Worm (Caenorhabditis elegans) whole organism, L4 larva: ENCODE data around the gene slmp-1.

Experiments used
- F10B5.3 ChIP-seq: sonication (generic microtip); optimal IDR thresholded peaks from 2 replicates; lab custom pipeline; 2016; ENCODE audit warnings: mild to moderate bottlenecking, missing genetic modification characterization, missing compliant biosample characterization
- ZK546.5 ChIP-seq, 2 experiments: sonication (generic microtip); optimal IDR thresholded peaks; 2 replicates each; lab custom pipeline; 2017; ENCODE audit warnings: missing biosample characterization in 2 of 2, missing genetic modification characterization in 2 of 2
- arid-1 ChIP-seq: fragments of 200-800 bp; sonication (Bioruptor generic); conservative IDR thresholded peaks from 2 replicates; pipeline ENCODE4 v1.3.6; 2022; ENCODE audit warnings: missing genetic modification reagents, missing genetic modification characterization, missing compliant biosample characterization
- lin-13 ChIP-seq: fragments of 150-350 bp; optimal IDR thresholded peaks from 2 replicates; lab custom pipeline; 2014; ENCODE audit warnings: missing biosample characterization, missing genetic modification reagents, missing genetic modification characterization
- nhr-10 ChIP-seq: fragments of 150-350 bp; optimal IDR thresholded peaks from 2 replicates; lab custom pipeline; 2014; ENCODE audit warnings: missing biosample characterization, missing genetic modification characterization
- unc-62 ChIP-seq, 3 experiments: fragments of 150-350 bp in 1 of 3; sonication (generic microtip); optimal IDR thresholded peaks in 2 of 3; peaks in 1 of 3; 1 replicate in 1 of 3; 2 replicates in 2 of 3; lab custom pipeline; 2014 to 2017; ENCODE audit warnings: missing biosample characterization in 3 of 3, missing genetic modification characterization in 3 of 3, missing genetic modification reagents in 3 of 3, missing genotype in 1 of 3

DNA sequence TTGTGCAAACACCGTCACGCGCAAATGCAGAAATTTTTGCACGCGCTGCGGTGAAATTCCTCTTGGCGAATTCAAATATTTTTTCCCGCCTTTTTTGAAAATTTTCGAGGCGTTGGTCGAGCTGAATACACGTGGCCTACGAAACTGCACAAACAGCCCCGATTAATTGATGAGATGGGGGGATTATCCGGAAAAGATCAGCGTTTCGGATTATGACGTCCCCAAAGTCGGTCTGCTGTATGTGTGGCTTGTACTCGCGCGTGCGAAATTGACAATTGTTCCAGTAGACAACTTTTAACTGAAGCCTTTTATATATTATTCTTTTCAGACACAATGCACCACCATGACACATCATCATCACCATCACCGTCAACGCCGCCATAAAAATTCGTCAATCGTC lies 38.5 kb downstream of the slmp-1 start:
- TF ChIP-seq ZK546.5 (tag; optimal IDR thresholded peaks at IDR 0.05; lab: Kevin White, UChicago) = no peak
- TF ChIP-seq arid-1 (GFP tag; lab: Robert Waterston, UW) = no peak
- no peak for TF ChIP-seq nhr-10 (tag; lab: Kevin White, UChicago)
- TF ChIP-seq lin-13 (GFP tag; lab: Kevin White, UChicago) = no peak
- TF ChIP-seq F10B5.3 (tag; lab: Kevin White, UChicago) = no peak
- no peak for TF ChIP-seq unc-62 (GFP tag; optimal IDR thresholded peaks at IDR 0.05 in 1 of 2; lab: Kevin White, UChicago)
- TF ChIP-seq unc-62 (tag; optimal IDR thresholded peaks at IDR 0.05; lab: Kevin White, UChicago) = no peak
